Fruit fly (Drosophila melanogaster) whole organism, embryonic: ENCODE results near the gene Mlc-c.

Experiments
- Atf-2 ChIP-seq: fragments of 200-800 bp; sonication (Bioruptor generic); optimal IDR thresholded peaks from 2 replicates; lab custom pipeline; 2016; ENCODE audit warnings: missing biosample characterization, missing genetic modification characterization
- B-H1 ChIP-seq: fragments of 200-800 bp; sonication (Bioruptor generic); IDR thresholded peaks from 3 replicates; pipeline ENCODE4 v1.3.6; 2022; ENCODE audit warnings: missing biosample characterization, missing genetic modification characterization
- BEAF-32 ChIP-seq: fragments of 200-800 bp; sonication (Bioruptor generic); optimal IDR thresholded peaks from 3 replicates; lab custom pipeline; 2017; ENCODE audit warnings: missing biosample characterization, missing genetic modification characterization, mild to moderate bottlenecking, moderate library complexity, missing genetic modification reagents
- Blimp-1 ChIP-seq: fragments of 200-800 bp; sonication (Bioruptor generic); optimal IDR thresholded peaks from 3 replicates; lab custom pipeline; 2018; ENCODE audit warnings: missing biosample characterization, missing genetic modification characterization, mild to moderate bottlenecking, moderate library complexity, missing genetic modification reagents
- Bteb2 ChIP-seq: fragments of 200-800 bp; sonication (Bioruptor generic); optimal IDR thresholded peaks from 2 replicates; lab custom pipeline; 2016; ENCODE audit warnings: missing biosample characterization, missing genetic modification characterization
- C15 ChIP-seq: fragments of 200-800 bp; sonication (Bioruptor generic); IDR thresholded peaks from 3 replicates; pipeline ENCODE4 v1.3.6; 2022; ENCODE audit warnings: missing biosample characterization, missing genetic modification characterization
- CG12219 ChIP-seq: fragments of 200-800 bp; sonication (Bioruptor generic); optimal IDR thresholded peaks from 3 replicates; lab custom pipeline; 2018; ENCODE audit warnings: missing biosample characterization, mild to moderate bottlenecking, missing genetic modification characterization
- CG12299 ChIP-seq: fragments of 200-800 bp; sonication (Bioruptor generic); optimal IDR thresholded peaks from 2 replicates; lab custom pipeline; 2018; ENCODE audit warnings: missing biosample characterization, mild to moderate bottlenecking, missing genetic modification characterization
- CG13123 ChIP-seq: fragments of 200-800 bp; sonication (Bioruptor generic); optimal IDR thresholded peaks from 2 replicates; lab custom pipeline; 2016; ENCODE audit warnings: missing biosample characterization, missing genetic modification characterization
- CG13287 ChIP-seq: fragments of 200-800 bp; sonication (Bioruptor generic); IDR thresholded peaks from 2 replicates; pipeline ENCODE4 v1.3.6; 2022; ENCODE audit warnings: missing biosample characterization, missing genetic modification characterization; ENCODE audit not compliant: partially characterized antibody
- CG14710 ChIP-seq: fragments of 200-800 bp; sonication (Bioruptor generic); optimal IDR thresholded peaks from 3 replicates; lab custom pipeline; 2019; ENCODE audit warnings: missing biosample characterization, mild to moderate bottlenecking, missing genetic modification characterization, moderate library complexity
- CG1602 ChIP-seq: fragments of 200-800 bp; sonication (Bioruptor generic); optimal IDR thresholded peaks from 3 replicates; lab custom pipeline; 2016; ENCODE audit warnings: missing biosample characterization, missing genetic modification characterization
- CG1603 ChIP-seq: fragments of 200-800 bp; sonication (Bioruptor generic); optimal IDR thresholded peaks from 2 replicates; lab custom pipeline; 2019; ENCODE audit warnings: missing biosample characterization, mild to moderate bottlenecking, missing genetic modification characterization, moderate library complexity
- CG2116 ChIP-seq: fragments of 200-800 bp; sonication (Bioruptor generic); optimal IDR thresholded peaks from 3 replicates; lab custom pipeline; 2018; ENCODE audit warnings: missing biosample characterization, mild to moderate bottlenecking, missing genetic modification characterization
- CG30403 ChIP-seq: fragments of 200-800 bp; sonication (Bioruptor generic); optimal IDR thresholded peaks from 3 replicates; lab custom pipeline; 2016; ENCODE audit warnings: missing biosample characterization, missing genetic modification characterization
- CG32767 ChIP-seq: fragments of 200-800 bp; sonication (Bioruptor generic); IDR thresholded peaks from 2 replicates; pipeline ENCODE4 v1.3.6; 2022; ENCODE audit warnings: missing biosample characterization, missing genetic modification characterization
- CG5245 ChIP-seq: fragments of 200-800 bp; sonication (Bioruptor generic); optimal IDR thresholded peaks from 3 replicates; lab custom pipeline; 2016; ENCODE audit warnings: missing biosample characterization, missing genetic modification characterization
- CG7745 ChIP-seq: fragments of 200-800 bp; sonication (Bioruptor generic); optimal IDR thresholded peaks from 2 replicates; lab custom pipeline; 2018; ENCODE audit warnings: missing biosample characterization, mild to moderate bottlenecking, missing genetic modification characterization, moderate library complexity
- CG7963 ChIP-seq: fragments of 200-800 bp; sonication (Bioruptor generic); IDR thresholded peaks from 3 replicates; pipeline ENCODE4 v1.3.6; 2022; ENCODE audit warnings: missing biosample characterization, missing genetic modification characterization; ENCODE audit not compliant: partially characterized antibody
- Dbx ChIP-seq: fragments of 200-800 bp; sonication (Bioruptor generic); IDR thresholded peaks from 3 replicates; pipeline ENCODE4 v1.3.6; 2022; ENCODE audit warnings: missing biosample characterization, missing genetic modification characterization
- Dek ChIP-seq: fragments of 200-800 bp; sonication (Bioruptor generic); optimal IDR thresholded peaks from 3 replicates; lab custom pipeline; 2019; ENCODE audit warnings: missing biosample characterization, mild to moderate bottlenecking, missing genetic modification characterization, moderate library complexity
- Doc2 ChIP-seq: fragments of 200-800 bp; sonication (Bioruptor generic); IDR thresholded peaks from 2 replicates; pipeline ENCODE4 v1.3.6; 2022; ENCODE audit warnings: missing biosample characterization, missing genetic modification characterization
- E2f1 ChIP-seq: fragments of 200-800 bp; sonication (Bioruptor generic); IDR thresholded peaks from 2 replicates; pipeline ENCODE4 v1.3.6; 2022; ENCODE audit warnings: missing biosample characterization, missing genetic modification characterization
- Fer1 ChIP-seq: fragments of 200-800 bp; sonication (Bioruptor generic); optimal IDR thresholded peaks from 2 replicates; lab custom pipeline; 2017; ENCODE audit warnings: missing biosample characterization, mild to moderate bottlenecking, missing genetic modification characterization
- H15 ChIP-seq: fragments of 200-800 bp; sonication (Bioruptor generic); IDR thresholded peaks from 3 replicates; pipeline ENCODE4 v1.3.6; 2022; ENCODE audit warnings: missing biosample characterization, missing genetic modification characterization
- Hr3 ChIP-seq: fragments of 200-800 bp; sonication (Bioruptor generic); optimal IDR thresholded peaks from 3 replicates; lab custom pipeline; 2016; ENCODE audit warnings: missing biosample characterization, missing genetic modification characterization
- Nf-YA ChIP-seq: fragments of 200-800 bp; sonication (Bioruptor generic); IDR thresholded peaks from 2 replicates; pipeline ENCODE4 v1.3.6; 2022; ENCODE audit warnings: missing biosample characterization, missing genetic modification characterization
- Sry-δ ChIP-seq: fragments of 200-800 bp; sonication (Bioruptor generic); optimal IDR thresholded peaks from 2 replicates; lab custom pipeline; 2016; ENCODE audit warnings: missing biosample characterization, missing genetic modification characterization
- Ssrp ChIP-seq: fragments of 200-800 bp; sonication (Bioruptor generic); optimal IDR thresholded peaks from 2 replicates; lab custom pipeline; 2018; ENCODE audit warnings: missing biosample characterization, mild to moderate bottlenecking, missing genetic modification characterization, moderate library complexity
- Stat92E ChIP-seq, 3 experiments: fragments of >200 bp in 2 of 3; fragments of 200-800 bp in 1 of 3; sonication (Bioruptor generic) in 1 of 3; optimal IDR thresholded peaks; 2 replicates each; lab custom pipeline; 2017 to 2019; ENCODE audit warnings: missing biosample characterization in 3 of 3, missing genetic modification characterization in 3 of 3, mild to moderate bottlenecking in 1 of 3, moderate library complexity in 1 of 3
- Tbp ChIP-seq: fragments of >200 bp; optimal IDR thresholded peaks from 2 replicates; lab custom pipeline; 2018; ENCODE audit warnings: missing biosample characterization, missing genetic modification characterization
- abd-A ChIP-seq: fragments of 200-800 bp; sonication (Bioruptor generic); optimal IDR thresholded peaks from 3 replicates; lab custom pipeline; 2019; ENCODE audit warnings: missing biosample characterization, mild to moderate bottlenecking, missing genetic modification characterization, moderate library complexity
- bowl ChIP-seq: fragments of 200-800 bp; sonication (Bioruptor generic); IDR thresholded peaks from 2 replicates; pipeline ENCODE4 v1.3.6; 2022; ENCODE audit warnings: missing biosample characterization, missing genetic modification characterization
- caup ChIP-seq: fragments of 200-800 bp; sonication (Bioruptor generic); optimal IDR thresholded peaks from 3 replicates; lab custom pipeline; 2017; ENCODE audit warnings: missing biosample characterization, mild to moderate bottlenecking, missing genetic modification characterization, moderate library complexity; ENCODE audit not compliant: severe bottlenecking
- ci ChIP-seq: fragments of 200-800 bp; sonication (Bioruptor generic); IDR thresholded peaks from 3 replicates; pipeline ENCODE4 v1.3.6; 2022; ENCODE audit warnings: missing biosample characterization, missing genetic modification characterization
- danr ChIP-seq: fragments of 200-800 bp; sonication (Bioruptor generic); IDR thresholded peaks from 2 replicates; pipeline ENCODE4 v1.3.6; 2022; ENCODE audit warnings: missing biosample characterization, missing genetic modification characterization
- fd3F ChIP-seq: fragments of 200-800 bp; sonication (Bioruptor generic); optimal IDR thresholded peaks from 2 replicates; lab custom pipeline; 2018; ENCODE audit warnings: missing biosample characterization, mild to moderate bottlenecking, missing genetic modification characterization, moderate library complexity
- gcm ChIP-seq: fragments of 200-800 bp; sonication (Bioruptor generic); optimal IDR thresholded peaks from 2 replicates; lab custom pipeline; 2019; ENCODE audit warnings: missing biosample characterization, mild to moderate bottlenecking, missing genetic modification characterization, moderate library complexity
- grau ChIP-seq: fragments of 200-800 bp; optimal IDR thresholded peaks from 3 replicates; lab custom pipeline; 2019; ENCODE audit warnings: missing biosample characterization, mild to moderate bottlenecking, missing genetic modification characterization, moderate library complexity
- ind ChIP-seq: fragments of 200-800 bp; sonication (Bioruptor generic); optimal IDR thresholded peaks from 3 replicates; lab custom pipeline; 2016; ENCODE audit warnings: missing biosample characterization, missing genetic modification characterization
- inv ChIP-seq: fragments of 200-800 bp; sonication (Bioruptor generic); IDR thresholded peaks from 2 replicates; pipeline ENCODE4 v1.3.6; 2022; ENCODE audit warnings: missing biosample characterization, missing genetic modification characterization; ENCODE audit not compliant: partially characterized antibody
- jumu ChIP-seq: fragments of 200-800 bp; sonication (Bioruptor generic); optimal IDR thresholded peaks from 3 replicates; lab custom pipeline; 2016; ENCODE audit warnings: missing biosample characterization, missing genetic modification characterization
- klu ChIP-seq: fragments of 200-800 bp; sonication (Bioruptor generic); IDR thresholded peaks from 2 replicates; pipeline ENCODE4 v1.3.6; 2022; ENCODE audit warnings: missing biosample characterization, missing genetic modification characterization
- sc ChIP-seq, 3 experiments: fragments of >200 bp in 2 of 3; fragments of 200-800 bp in 1 of 3; sonication (Bioruptor generic) in 1 of 3; optimal IDR thresholded peaks; 2 replicates in 2 of 3; 3 replicates in 1 of 3; lab custom pipeline; 2017; ENCODE audit warnings: mild to moderate bottlenecking in 1 of 3, missing biosample characterization in 1 of 3, missing genetic modification characterization in 1 of 3, missing genetic modification reagents in 1 of 3
- schlank ChIP-seq: fragments of 200-800 bp; sonication (Bioruptor generic); optimal IDR thresholded peaks from 2 replicates; lab custom pipeline; 2018; ENCODE audit warnings: missing biosample characterization, mild to moderate bottlenecking, missing genetic modification characterization
- sens ChIP-seq: fragments of 200-800 bp; sonication (Bioruptor generic); peaks from one replicate; lab custom pipeline; 2016; ENCODE audit warnings: missing biosample characterization, missing genetic modification characterization
- so ChIP-seq: fragments of 200-800 bp; sonication (Bioruptor generic); IDR thresholded peaks from 3 replicates; pipeline ENCODE4 v1.3.6; 2022; ENCODE audit warnings: missing biosample characterization, missing genetic modification characterization
- tap ChIP-seq: fragments of 200-800 bp; optimal IDR thresholded peaks from 3 replicates; lab custom pipeline; 2019; ENCODE audit warnings: missing biosample characterization, mild to moderate bottlenecking, missing genetic modification characterization, moderate library complexity
- tll ChIP-seq, 2 experiments: fragments of 200-800 bp in 1 of 2; fragments of >200 bp in 1 of 2; sonication (Bioruptor generic) in 1 of 2; optimal IDR thresholded peaks; 2 replicates each; lab custom pipeline; 2017 to 2019; ENCODE audit warnings: missing biosample characterization in 2 of 2, missing genetic modification characterization in 2 of 2, mild to moderate bottlenecking in 1 of 2, moderate library complexity in 1 of 2
- tx ChIP-seq: fragments of 200-800 bp; sonication (Bioruptor generic); optimal IDR thresholded peaks from 2 replicates; lab custom pipeline; 2016; ENCODE audit warnings: missing biosample characterization, missing genetic modification characterization

Gene Mlc-c

DNA sequence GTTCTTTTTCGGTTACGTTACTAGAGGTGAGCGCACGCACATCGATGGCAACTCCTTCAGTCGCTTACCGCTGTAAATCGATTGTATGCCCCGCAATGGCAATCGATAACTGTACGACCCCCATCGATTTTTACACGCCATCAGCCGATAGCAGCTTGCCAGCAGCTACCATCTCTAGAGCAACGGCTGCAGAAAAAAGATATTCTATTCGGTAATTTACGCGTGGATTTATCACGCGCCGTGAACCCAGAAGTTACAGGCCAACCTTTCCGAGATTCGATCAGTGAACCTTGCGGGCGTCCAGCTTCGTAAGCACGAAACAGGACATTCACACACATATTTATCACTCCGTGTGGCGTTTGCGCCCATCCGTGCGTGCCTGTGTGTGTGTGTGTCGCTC, 43.6 kb upstream of the Mlc-c start, which contains the start of the genes Sirt4 and CG4119 (continued):
- no peak for TF ChIP-seq danr
- peak; percentile 10 for TF ChIP-seq caup (GFP tag; lab: Kevin White, UChicago)
- TF ChIP-seq Hr3 (GFP tag; lab: Kevin White, UChicago): no peak
- no peak for TF ChIP-seq sc (optimal IDR thresholded peaks at IDR 0.05; lab: Kevin White, UChicago)
- TF ChIP-seq sc (GFP tag; optimal IDR thresholded peaks at IDR 0.05; lab: Kevin White, UChicago): no peak
- TF ChIP-seq Tbp (GFP tag; lab: Kevin White, UChicago): no peak
- peak; percentile 99 for TF ChIP-seq Sry-δ (GFP tag; lab: Kevin White, UChicago)
- peak; percentile 30; the same call in 1 of the 3 replicates for TF ChIP-seq H15 (GFP tag; lab: Robert Waterston, UW)
- 0 out of 2 replicates have a peak, but pooled peaks have one; percentile 8 for TF ChIP-seq E2f1 (GFP tag; lab: Robert Waterston, UW)
- TF ChIP-seq C15 (GFP tag; lab: Robert Waterston, UW): no peak
- no peak for TF ChIP-seq ind (GFP tag; lab: Kevin White, UChicago)
- TF ChIP-seq tll (GFP tag; optimal IDR thresholded peaks at IDR 0.05; lab: Kevin White, UChicago): no peak
- TF ChIP-seq Fer1 (GFP tag; lab: Kevin White, UChicago): peak; percentile 27
- no peak for TF ChIP-seq tap (tag; lab: Kevin White, UChicago)
- no peak for TF ChIP-seq klu
- no peak for TF ChIP-seq Blimp-1 (GFP tag; lab: Kevin White, UChicago)
- no peak for TF ChIP-seq CG7745 (tag; lab: Kevin White, UChicago)
- TF ChIP-seq CG1603: peak; percentile 69
- TF ChIP-seq inv (GFP tag; lab: Robert Waterston, UW): peak; percentile 94
- TF ChIP-seq Nf-YA: no peak
- TF ChIP-seq fd3F (GFP tag; lab: Kevin White, UChicago): no peak
- TF ChIP-seq CG13287 (GFP tag; lab: Robert Waterston, UW): peak; percentile 96
- TF ChIP-seq sens (GFP tag; lab: Kevin White, UChicago): no peak
- TF ChIP-seq CG14710: peak; percentile 40
- peak; percentile 86 for TF ChIP-seq CG2116
- no peak for TF ChIP-seq abd-A (tag; lab: Kevin White, UChicago)
- peak; percentile 43 for TF ChIP-seq grau (tag; lab: Kevin White, UChicago)
- no peak for TF ChIP-seq so
- TF ChIP-seq Atf-2 (GFP tag; lab: Kevin White, UChicago): no peak
- peak; percentile 96 for TF ChIP-seq BEAF-32 (GFP tag; lab: Kevin White, UChicago)
- TF ChIP-seq gcm (GFP tag; lab: Kevin White, UChicago): peak; percentile 5
- no peak for TF ChIP-seq CG1602 (GFP tag; lab: Kevin White, UChicago)
- no peak for TF ChIP-seq CG12219 (GFP tag; lab: Kevin White, UChicago)
- TF ChIP-seq B-H1 (GFP tag; lab: Robert Waterston, UW): no peak
- TF ChIP-seq CG5245 (GFP tag; lab: Kevin White, UChicago): no peak
- TF ChIP-seq CG30403 (GFP tag; lab: Kevin White, UChicago): peak; percentile 16
- peak; percentile 44 for TF ChIP-seq jumu (GFP tag; lab: Kevin White, UChicago)
- TF ChIP-seq ci (GFP tag; lab: Robert Waterston, UW): no peak
- TF ChIP-seq Dek: peak; percentile 9
- TF ChIP-seq CG7963 (GFP tag; lab: Robert Waterston, UW): peak; percentile 98
- peak in 1 of 3 experiments; percentile 19 for TF ChIP-seq Stat92E (GFP tag; optimal IDR thresholded peaks at IDR 0.05; lab: Kevin White, UChicago)
- TF ChIP-seq Bteb2 (GFP tag; lab: Kevin White, UChicago): no peak
- TF ChIP-seq Ssrp (tag; lab: Kevin White, UChicago): no peak
- no peak for TF ChIP-seq CG12299
- 0 out of 2 replicates have a peak, but pooled peaks have one; percentile 21 for TF ChIP-seq CG32767 (GFP tag; lab: Robert Waterston, UW)
- no peak for TF ChIP-seq Dbx (GFP tag; lab: Robert Waterston, UW)
- TF ChIP-seq tx (GFP tag; lab: Kevin White, UChicago): peak; percentile 26
- no peak for TF ChIP-seq Doc2 (GFP tag; lab: Robert Waterston, UW)
- TF ChIP-seq CG13123 (GFP tag; lab: Kevin White, UChicago): no peak
- no peak for TF ChIP-seq schlank (tag; lab: Kevin White, UChicago)
- TF ChIP-seq bowl (GFP tag; lab: Robert Waterston, UW): no peak
